Worm (Caenorhabditis elegans) whole organism, young adult: Measurements from ENCODE around the gene mct-5.
A peak's percentile ranks its signal among the peaks of the same experiment; 100 is the strongest.

Experiments
- F22D6.2 ChIP-seq: sonication (generic microtip); optimal IDR thresholded peaks from 2 replicates; lab custom pipeline; 2016; ENCODE audit warnings: mild to moderate bottlenecking, missing genetic modification characterization, missing compliant biosample characterization
- F33H1.4 ChIP-seq: fragments of 200-800 bp; sonication (Bioruptor generic); IDR thresholded peaks from 2 replicates; pipeline ENCODE4 v1.3.6; 2022; ENCODE audit warnings: missing genetic modification reagents, missing genetic modification characterization, missing compliant biosample characterization
- F37B4.10 ChIP-seq: fragments of 200-800 bp; sonication (Bioruptor generic); IDR thresholded peaks from 2 replicates; pipeline ENCODE4 v1.3.6; 2022; ENCODE audit warnings: missing genetic modification characterization, missing compliant biosample characterization
- F57A8.1 ChIP-seq: fragments of 200-800 bp; sonication (Bioruptor generic); optimal IDR thresholded peaks from 2 replicates; lab custom pipeline; 2018; ENCODE audit warnings: mild to moderate bottlenecking, missing genetic modification characterization, moderate library complexity, missing compliant biosample characterization
- F57C9.4 ChIP-seq: sonication (generic microtip); optimal IDR thresholded peaks from 2 replicates; lab custom pipeline; 2017; ENCODE audit warnings: mild to moderate bottlenecking, missing genetic modification characterization, missing compliant biosample characterization
- K12H6.12 ChIP-seq: fragments of 200-800 bp; sonication (Bioruptor generic); optimal IDR thresholded peaks from 2 replicates; lab custom pipeline; 2018; ENCODE audit warnings: mild to moderate bottlenecking, missing genetic modification characterization, missing compliant biosample characterization
- Y53G8AR.9 ChIP-seq: fragments of 200-800 bp; sonication (Bioruptor generic); conservative IDR thresholded peaks from 2 replicates; pipeline ENCODE4 v1.3.6; 2022; ENCODE audit warnings: missing genetic modification reagents, missing genetic modification characterization, missing compliant biosample characterization
- Y67H2A.10 ChIP-seq: fragments of 200-800 bp; sonication (Bioruptor generic); conservative IDR thresholded peaks from 2 replicates; pipeline ENCODE4 v1.3.6; 2022; ENCODE audit warnings: missing genetic modification reagents, missing genetic modification characterization, missing compliant biosample characterization
- ZK185.1 ChIP-seq: sonication (generic microtip); optimal IDR thresholded peaks from 2 replicates; lab custom pipeline; 2016; ENCODE audit warnings: mild to moderate bottlenecking, missing genetic modification characterization, missing compliant biosample characterization; ENCODE audit not compliant: poor library complexity, severe bottlenecking
- akir-1 ChIP-seq: fragments of 200-800 bp; sonication (Bioruptor generic); optimal IDR thresholded peaks from 2 replicates; lab custom pipeline; 2018; ENCODE audit warnings: mild to moderate bottlenecking, missing genetic modification characterization, moderate library complexity, missing compliant biosample characterization
- aptf-3 ChIP-seq: fragments of 200-800 bp; sonication (Bioruptor generic); IDR thresholded peaks from 2 replicates; pipeline ENCODE4 v1.3.6; 2022; ENCODE audit warnings: missing genetic modification characterization, missing compliant biosample characterization
- atf-7 ChIP-seq: sonication (generic microtip); optimal IDR thresholded peaks from 2 replicates; lab custom pipeline; 2017; ENCODE audit warnings: mild to moderate bottlenecking, missing genetic modification characterization, missing compliant biosample characterization
- attf-3 ChIP-seq: fragments of 200-800 bp; sonication (Bioruptor generic); conservative IDR thresholded peaks from 2 replicates; pipeline ENCODE4 v1.3.6; 2022; ENCODE audit warnings: missing genetic modification reagents, missing genetic modification characterization, missing compliant biosample characterization
- bed-1 ChIP-seq: fragments of 200-800 bp; sonication (Bioruptor generic); IDR thresholded peaks from 2 replicates; pipeline ENCODE4 v1.3.6; 2022; ENCODE audit warnings: missing genetic modification reagents, missing genetic modification characterization, missing compliant biosample characterization
- cebp-1 ChIP-seq, 2 experiments: fragments of 200-800 bp in 1 of 2; sonication (Bioruptor generic) in 1 of 2; sonication (generic microtip) in 1 of 2; IDR thresholded peaks in 1 of 2; optimal IDR thresholded peaks in 1 of 2; 2 replicates each; pipeline versions ENCODE4 v1.3.6 to Lab custom; 2017 to 2022; ENCODE audit warnings: missing compliant biosample characterization in 2 of 2, missing genetic modification characterization in 2 of 2, mild to moderate bottlenecking in 1 of 2, missing genetic modification reagents in 1 of 2, moderate library complexity in 1 of 2
- ceh-27 ChIP-seq: fragments of 200-800 bp; sonication (Bioruptor generic); optimal IDR thresholded peaks from 2 replicates; lab custom pipeline; 2018; ENCODE audit warnings: mild to moderate bottlenecking, missing genetic modification characterization, moderate library complexity, missing compliant biosample characterization
- ceh-58 ChIP-seq: fragments of 200-800 bp; sonication (Bioruptor generic); IDR thresholded peaks from 2 replicates; pipeline ENCODE4 v1.3.6; 2022; ENCODE audit warnings: missing genetic modification characterization, missing compliant biosample characterization
- die-1 ChIP-seq: sonication (generic microtip); optimal IDR thresholded peaks from 2 replicates; lab custom pipeline; 2016; ENCODE audit warnings: missing genotype, mild to moderate bottlenecking, missing genetic modification characterization, missing compliant biosample characterization
- dox-1 ChIP-seq: fragments of 200-800 bp; sonication (Bioruptor generic); IDR thresholded peaks from 2 replicates; pipeline ENCODE4 v1.3.6; 2022; ENCODE audit warnings: missing genetic modification reagents, missing genetic modification characterization, missing compliant biosample characterization
- ets-4 ChIP-seq: fragments of 200-800 bp; sonication (Bioruptor generic); optimal IDR thresholded peaks from 2 replicates; lab custom pipeline; 2018; ENCODE audit warnings: mild to moderate bottlenecking, missing genetic modification characterization, missing compliant biosample characterization
- him-1 ChIP-seq: sonication (generic microtip); optimal IDR thresholded peaks from 2 replicates; lab custom pipeline; 2016; ENCODE audit warnings: missing genotype, missing genetic modification reagents, missing genetic modification characterization, missing compliant biosample characterization
- hlh-12 ChIP-seq: sonication (generic microtip); optimal IDR thresholded peaks from 2 replicates; lab custom pipeline; 2016; ENCODE audit warnings: missing genetic modification characterization, missing compliant biosample characterization
- let-607 ChIP-seq, 2 experiments: fragments of 200-800 bp in 1 of 2; sonication (Bioruptor generic) in 1 of 2; sonication (generic microtip) in 1 of 2; optimal IDR thresholded peaks; 2 replicates each; lab custom pipeline; 2016 to 2018; ENCODE audit warnings: mild to moderate bottlenecking in 2 of 2, missing compliant biosample characterization in 2 of 2, missing genetic modification characterization in 2 of 2, moderate library complexity in 2 of 2, missing genotype in 1 of 2
- lin-35 ChIP-seq, 3 experiments: fragments of 150-350 bp in 2 of 3; sonication (generic microtip) in 1 of 3; optimal IDR thresholded peaks; 2 replicates each; lab custom pipeline; 2014 to 2018; ENCODE audit warnings: missing biosample characterization in 3 of 3, missing genetic modification characterization in 3 of 3, missing genetic modification reagents in 3 of 3
- lin-54 ChIP-seq: fragments of 200-800 bp; sonication (Bioruptor generic); optimal IDR thresholded peaks from 2 replicates; lab custom pipeline; 2018; ENCODE audit warnings: mild to moderate bottlenecking, missing genetic modification characterization, missing compliant biosample characterization
- lsl-1 ChIP-seq: fragments of 200-800 bp; sonication (Bioruptor generic); optimal IDR thresholded peaks from 2 replicates; lab custom pipeline; 2018; ENCODE audit warnings: mild to moderate bottlenecking, missing genetic modification characterization, moderate library complexity, missing compliant biosample characterization
- madf-6 ChIP-seq: fragments of 200-800 bp; sonication (Bioruptor generic); IDR thresholded peaks from 2 replicates; pipeline ENCODE4 v1.3.6; 2022; ENCODE audit warnings: missing genetic modification reagents, missing genetic modification characterization, missing compliant biosample characterization
- mcd-1 ChIP-seq: fragments of 200-800 bp; sonication (Bioruptor generic); IDR thresholded peaks from 2 replicates; pipeline ENCODE4 v1.3.6; 2022; ENCODE audit warnings: missing genetic modification reagents, missing genetic modification characterization, missing compliant biosample characterization
- mel-28 ChIP-seq: sonication (generic microtip); optimal IDR thresholded peaks from 2 replicates; lab custom pipeline; 2016; ENCODE audit warnings: borderline replicate concordance, mild to moderate bottlenecking, missing genetic modification characterization, missing compliant biosample characterization
- mxl-1 ChIP-seq: sonication (generic microtip); optimal IDR thresholded peaks from 2 replicates; lab custom pipeline; 2016; ENCODE audit warnings: missing genetic modification characterization, missing compliant biosample characterization
- nhr-120 ChIP-seq: fragments of 200-800 bp; sonication (Bioruptor generic); IDR thresholded peaks from 2 replicates; pipeline ENCODE4 v1.3.6; 2022; ENCODE audit warnings: missing genetic modification characterization, missing compliant biosample characterization
- nhr-80 ChIP-seq: sonication (generic microtip); optimal IDR thresholded peaks from 2 replicates; lab custom pipeline; 2016; ENCODE audit warnings: missing genetic modification characterization, missing compliant biosample characterization
- nhr-90 ChIP-seq: sonication (generic microtip); optimal IDR thresholded peaks from 2 replicates; lab custom pipeline; 2016; ENCODE audit warnings: missing genotype, mild to moderate bottlenecking, missing genetic modification characterization, missing compliant biosample characterization
- rec-8 ChIP-seq, 2 experiments: sonication (generic microtip); optimal IDR thresholded peaks; 2 replicates each; lab custom pipeline; 2016; ENCODE audit warnings: mild to moderate bottlenecking in 2 of 2, missing genetic modification characterization in 2 of 2, missing genetic modification reagents in 2 of 2, missing genotype in 2 of 2, missing biosample characterization in 1 of 2, missing compliant biosample characterization in 1 of 2, moderate library complexity in 1 of 2
- rpc-1 ChIP-seq, 2 experiments: fragments of 150-350 bp in 1 of 2; sonication (generic microtip) in 1 of 2; optimal IDR thresholded peaks; 2 replicates each; lab custom pipeline; 2014 to 2018; ENCODE audit warnings: missing biosample characterization in 1 of 2, missing genetic modification characterization in 1 of 2, missing genetic modification reagents in 1 of 2, missing genotype in 1 of 2
- sdz-38 ChIP-seq: sonication (generic microtip); optimal IDR thresholded peaks from 2 replicates; lab custom pipeline; 2016; ENCODE audit warnings: missing genotype, missing genetic modification characterization, missing compliant biosample characterization
- tbx-9 ChIP-seq: sonication (generic microtip); optimal IDR thresholded peaks from 2 replicates; lab custom pipeline; 2016; ENCODE audit warnings: borderline replicate concordance, missing genetic modification characterization, inconsistent platforms, missing compliant biosample characterization
- xnd-1 ChIP-seq: sonication (generic microtip); optimal IDR thresholded peaks from 2 replicates; lab custom pipeline; 2016; ENCODE audit warnings: missing genotype, missing genetic modification reagents, missing genetic modification characterization, missing compliant biosample characterization
- zim-3 ChIP-seq: sonication (generic microtip); optimal IDR thresholded peaks from 2 replicates; lab custom pipeline; 2017; ENCODE audit warnings: mild to moderate bottlenecking, missing genetic modification characterization, moderate library complexity, missing compliant biosample characterization
- ztf-18 ChIP-seq: sonication (generic microtip); optimal IDR thresholded peaks from 2 replicates; lab custom pipeline; 2016; ENCODE audit warnings: missing genotype, mild to moderate bottlenecking, missing genetic modification characterization, missing compliant biosample characterization
- ztf-28 ChIP-seq: fragments of 200-800 bp; sonication (Bioruptor generic); IDR thresholded peaks from 2 replicates; pipeline ENCODE4 v1.3.6; 2022; ENCODE audit warnings: missing genetic modification reagents, missing genetic modification characterization, missing compliant biosample characterization

The mct-5 gene

DNA sequence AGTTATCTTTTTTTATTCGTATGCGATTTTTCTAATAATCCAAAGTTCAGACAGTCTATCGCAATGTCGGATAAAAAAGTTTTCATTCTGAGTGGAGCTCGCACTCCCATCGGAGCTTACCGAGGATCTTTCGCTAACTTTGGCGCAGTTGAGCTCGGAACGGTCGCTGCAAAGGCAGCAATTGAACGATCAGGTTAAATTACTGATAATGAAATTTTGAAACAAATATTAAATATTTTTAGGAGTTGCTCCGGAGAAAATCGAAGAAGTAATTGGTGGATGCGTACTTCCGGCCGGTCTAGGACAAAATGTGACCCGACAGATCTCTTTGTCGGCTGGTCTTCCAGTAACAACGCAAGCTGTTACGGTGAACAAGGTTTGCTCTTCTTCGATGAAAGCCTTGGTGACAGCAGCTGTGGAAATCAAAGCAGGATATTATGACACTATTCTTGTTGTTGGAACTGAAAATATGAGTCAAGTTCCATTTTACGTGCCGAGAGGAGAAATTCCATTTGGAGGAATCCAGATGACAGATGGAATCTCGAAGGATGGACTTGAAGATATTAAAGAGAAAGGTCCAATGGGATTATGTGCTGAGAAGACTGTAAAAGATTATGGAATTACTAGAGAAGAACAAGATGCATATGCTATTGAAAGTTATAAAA is 22.7 kb downstream of the mct-5 start, which contains the start of gene T02G5.7 (continued):
- no peak for TF ChIP-seq ztf-28 (GFP tag; lab: Robert Waterston, UW)

DNA sequence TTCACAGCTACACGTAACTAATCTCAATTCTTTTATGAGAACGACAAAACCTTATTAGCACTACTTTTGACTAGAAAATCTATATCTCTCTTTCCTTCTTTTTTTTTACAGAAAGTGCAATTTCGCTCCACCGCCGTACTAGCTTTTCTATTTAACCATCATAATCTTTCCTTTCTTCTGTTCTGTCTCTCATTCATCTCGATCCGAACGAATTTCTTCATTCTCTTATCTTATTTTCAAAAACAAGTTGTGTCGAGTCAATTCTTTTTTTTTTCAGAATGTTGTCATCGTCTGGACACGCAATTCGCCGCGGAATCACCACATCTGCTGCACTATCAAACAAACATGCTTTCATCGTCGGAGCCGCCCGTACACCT is 24.9 kb downstream of the mct-5 start, which contains the start of gene kat-1:
Gene kat-1 (plus strand): TSS at position 278 of the 377 bp plus-strand sequence.
- no peak for TF ChIP-seq mcd-1 (GFP tag; lab: Robert Waterston, UW)
- TF ChIP-seq dox-1 (GFP tag; lab: Robert Waterston, UW): 0 out of 2 replicates have a peak, but pooled peaks have one; percentile 4
- TF ChIP-seq F37B4.10 (GFP tag; lab: Robert Waterston, UW): no peak
- TF ChIP-seq ets-4 (GFP tag; lab: Kevin White, UChicago): no peak
- TF ChIP-seq nhr-90: no peak
- no peak for TF ChIP-seq rec-8 (tag; optimal IDR thresholded peaks at IDR 0.05; lab: Kevin White, UChicago)
- no peak for TF ChIP-seq ztf-18 (tag; lab: Kevin White, UChicago)

DNA sequence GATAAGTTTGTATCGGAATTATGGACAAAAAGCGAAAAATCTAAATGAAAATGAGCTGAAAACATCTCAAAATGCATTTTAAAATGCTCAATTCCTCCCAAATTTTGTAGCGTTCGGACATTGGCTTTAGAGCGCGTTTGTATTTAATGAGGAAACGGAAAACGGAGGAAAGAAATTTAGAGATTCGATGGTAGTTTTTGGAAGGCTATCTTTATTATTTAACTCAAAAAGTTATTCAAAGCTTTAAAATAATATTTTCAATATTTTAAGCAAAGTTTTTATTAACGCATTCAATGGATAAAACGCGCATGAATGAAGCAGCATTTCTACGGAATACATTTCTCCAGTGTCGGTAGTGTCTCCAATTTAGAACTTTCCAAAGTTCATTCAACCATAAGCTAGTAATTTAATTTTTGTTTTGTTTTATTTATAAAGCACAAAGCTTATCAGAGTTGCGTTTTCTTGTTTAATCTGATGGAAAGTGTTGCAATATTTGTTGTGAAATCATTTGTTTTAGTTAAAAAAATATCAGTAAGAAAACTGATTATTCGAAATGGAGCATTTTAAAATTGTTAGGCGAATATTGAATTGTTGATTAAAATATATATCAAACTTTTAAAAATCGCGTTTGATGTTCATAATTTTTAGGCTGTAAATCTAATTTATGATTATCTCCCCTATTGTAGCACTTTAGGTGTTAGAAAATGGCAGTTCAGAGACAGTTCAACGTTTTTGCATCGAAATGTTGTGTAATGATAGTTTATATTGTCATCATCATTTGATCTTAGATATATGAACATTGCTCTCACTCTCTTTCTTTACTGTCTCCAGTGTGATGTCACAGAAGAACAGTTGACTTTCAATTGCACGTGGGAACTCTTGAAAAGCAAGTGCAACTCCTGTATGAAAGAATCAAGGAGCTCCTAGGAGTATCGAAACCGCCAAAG is 25.5 kb downstream of the mct-5 start:
- TF ChIP-seq bed-1 (GFP tag; lab: Robert Waterston, UW) (no peak), ceh-27 (peak; percentile 67), nhr-120 (GFP tag; lab: Robert Waterston, UW) (no peak), F22D6.2 (no peak), madf-6 (GFP tag; lab: Robert Waterston, UW) (no peak), Y67H2A.10 (no peak), nhr-80 (tag; lab: Kevin White, UChicago) (peak; percentile 75), let-607 (tag; optimal IDR thresholded peaks at IDR 0.05; lab: Kevin White, UChicago) (peak in 1 of 2 experiments; percentile 40), cebp-1 (GFP tag; IDR thresholded peaks at IDR 0.05; lab: Robert Waterston, UW) (no peak), cebp-1 (tag; optimal IDR thresholded peaks at IDR 0.05; lab: Kevin White, UChicago) (peak; percentile 11), Y53G8AR.9 (GFP tag; lab: Robert Waterston, UW) (0 out of 2 replicates have a peak, but pooled peaks have one; percentile 12), lin-35 (GFP tag; optimal IDR thresholded peaks at IDR 0.05; lab: Kevin White, UChicago) (peak in 1 of 3 experiments; percentile 28), zim-3 (tag; lab: Kevin White, UChicago) (no peak), hlh-12 (tag; lab: Kevin White, UChicago) (no peak), die-1 (tag; lab: Kevin White, UChicago) (no peak), lsl-1 (peak; percentile 26), him-1 (tag; lab: Kevin White, UChicago) (no peak), F57A8.1 (GFP tag; lab: Kevin White, UChicago) (no peak), F57C9.4 (tag; lab: Kevin White, UChicago) (no peak), ZK185.1 (peak; percentile 24), sdz-38 (tag; lab: Kevin White, UChicago) (no peak), K12H6.12 (tag; lab: Kevin White, UChicago) (peak; percentile 56), akir-1 (GFP tag; lab: Kevin White, UChicago) (no peak), lin-54 (peak; percentile 18), xnd-1 (tag; lab: Kevin White, UChicago) (no peak), aptf-3 (GFP tag; lab: Robert Waterston, UW) (no peak), rpc-1 (optimal IDR thresholded peaks at IDR 0.05; lab: Kevin White, UChicago) (no peak), rpc-1 (tag; optimal IDR thresholded peaks at IDR 0.05; lab: Kevin White, UChicago) (no peak), mel-28 (no peak), F33H1.4 (GFP tag; lab: Robert Waterston, UW) (no peak), attf-3 (GFP tag; lab: Robert Waterston, UW) (peak; percentile 46; the same call in 1 of the 2 replicates), tbx-9 (no peak), mxl-1 (tag; lab: Kevin White, UChicago) (no peak), ceh-58 (GFP tag; lab: Robert Waterston, UW) (no peak), atf-7 (no peak)
